Worm (Caenorhabditis elegans): ENCODE data around the gene sphk-1.

DNA sequence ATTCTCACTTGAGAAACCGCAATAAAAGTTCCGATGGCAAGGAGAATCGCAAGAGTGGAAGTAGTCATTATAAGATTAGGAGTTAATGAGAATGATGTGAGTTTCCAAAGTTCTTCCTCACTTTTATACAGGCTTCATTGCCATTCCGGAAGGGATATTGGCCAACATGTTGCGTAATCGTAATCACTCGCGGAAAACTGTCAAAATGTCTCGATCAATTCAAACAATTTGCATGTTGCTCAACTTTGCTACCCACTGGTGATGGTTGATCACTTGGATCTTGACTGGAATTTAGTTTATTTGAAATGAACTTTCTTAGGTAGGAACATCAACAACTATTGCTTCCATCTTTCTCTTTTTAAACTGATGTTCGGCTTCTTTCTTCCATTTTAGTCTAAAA lies 36.0 kb upstream of the sphk-1 start, which contains the start of gene idpb-4:
- TF ChIP-seq unc-62 (GFP tag; optimal IDR thresholded peaks at IDR 0.05) (no peak), R02D3.7 (tag; optimal IDR thresholded peaks at IDR 0.05) (no peak), nhr-237 (tag; optimal IDR thresholded peaks at IDR 0.05) (no peak), nhr-12 (tag; optimal IDR thresholded peaks at IDR 0.05) (no peak)
